Fruit fly (Drosophila melanogaster): ENCODE measurements around the gene Rad1.

- TF ChIP-seq CG8478 (optimal IDR thresholded peaks at IDR 0.05), result no peak
- TF ChIP-seq pan (optimal IDR thresholded peaks at IDR 0.05), result no peak
- TF ChIP-seq usp (GFP tag; optimal IDR thresholded peaks at IDR 0.05), result no peak
Measured at dm6 chr2L:2623947-2624346, 49.1 kb upstream of the Rad1 start.
